Worm (Caenorhabditis elegans) whole organism, L4 larva: ENCODE measurements around the gene T03F7.6.

Source experiments
- T26A8.4 ChIP-seq: fragments of 200-800 bp; sonication (Bioruptor generic); IDR thresholded peaks from 2 replicates; pipeline ENCODE4 v1.3.6; 2022; ENCODE audit warnings: missing genetic modification characterization, missing compliant biosample characterization
- Y105C5A.15 ChIP-seq: fragments of 200-800 bp; sonication (Bioruptor generic); IDR thresholded peaks from 2 replicates; pipeline ENCODE4 v1.3.6; 2022; ENCODE audit warnings: missing genetic modification characterization, missing compliant biosample characterization
- mdl-1 ChIP-seq, 2 experiments: fragments of 150-350 bp in 1 of 2; sonication (generic microtip) in 1 of 2; optimal IDR thresholded peaks; 2 replicates each; lab custom pipeline; 2014 to 2017; ENCODE audit warnings: missing biosample characterization in 2 of 2, missing genetic modification characterization in 2 of 2
- saeg-2 ChIP-seq: fragments of 200-800 bp; sonication (Bioruptor generic); IDR thresholded peaks from 2 replicates; pipeline ENCODE4 v1.3.6; 2022; ENCODE audit warnings: missing genetic modification reagents, missing genetic modification characterization, missing compliant biosample characterization
- unc-62 ChIP-seq, 3 experiments: fragments of 150-350 bp in 1 of 3; sonication (generic microtip); optimal IDR thresholded peaks in 2 of 3; peaks in 1 of 3; 1 replicate in 1 of 3; 2 replicates in 2 of 3; lab custom pipeline; 2014 to 2017; ENCODE audit warnings: missing biosample characterization in 3 of 3, missing genetic modification characterization in 3 of 3, missing genetic modification reagents in 3 of 3, missing genotype in 1 of 3
- zip-2 ChIP-seq: fragments of 150-350 bp; optimal IDR thresholded peaks from 2 replicates; lab custom pipeline; 2014; ENCODE audit warnings: missing biosample characterization, missing genetic modification characterization

The T03F7.6 gene

DNA sequence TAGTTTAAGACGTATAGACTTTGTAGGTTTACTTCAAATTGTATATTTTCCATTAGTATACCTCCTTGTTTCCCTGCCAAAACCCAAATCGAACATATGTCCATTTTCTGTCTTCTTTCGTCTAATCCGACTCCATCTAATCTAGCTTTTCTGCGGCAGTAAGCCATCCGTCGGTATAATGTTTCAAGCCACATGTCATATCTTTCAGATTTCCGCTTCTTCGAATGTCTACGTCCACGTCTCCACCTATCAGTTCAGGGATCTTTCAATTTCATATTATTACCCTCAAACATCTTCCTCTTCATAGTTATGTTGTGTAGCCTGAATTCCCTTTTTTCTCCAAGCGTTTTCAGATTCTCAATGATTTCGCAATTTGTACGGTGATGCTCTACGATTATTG is 49.6 kb downstream of the T03F7.6 start:
- TF ChIP-seq Y105C5A.15 (no peak), T26A8.4 (GFP tag; lab: Robert Waterston, UW) (peak; percentile 54; the same call in 1 of the 2 replicates), saeg-2 (no peak), unc-62 (GFP tag; optimal IDR thresholded peaks at IDR 0.05 in 1 of 2; lab: Kevin White, UChicago) (peak in 1 of 2 experiments; percentile 65), unc-62 (tag; optimal IDR thresholded peaks at IDR 0.05; lab: Kevin White, UChicago) (no peak), zip-2 (tag; lab: Kevin White, UChicago) (peak; percentile 4)

DNA sequence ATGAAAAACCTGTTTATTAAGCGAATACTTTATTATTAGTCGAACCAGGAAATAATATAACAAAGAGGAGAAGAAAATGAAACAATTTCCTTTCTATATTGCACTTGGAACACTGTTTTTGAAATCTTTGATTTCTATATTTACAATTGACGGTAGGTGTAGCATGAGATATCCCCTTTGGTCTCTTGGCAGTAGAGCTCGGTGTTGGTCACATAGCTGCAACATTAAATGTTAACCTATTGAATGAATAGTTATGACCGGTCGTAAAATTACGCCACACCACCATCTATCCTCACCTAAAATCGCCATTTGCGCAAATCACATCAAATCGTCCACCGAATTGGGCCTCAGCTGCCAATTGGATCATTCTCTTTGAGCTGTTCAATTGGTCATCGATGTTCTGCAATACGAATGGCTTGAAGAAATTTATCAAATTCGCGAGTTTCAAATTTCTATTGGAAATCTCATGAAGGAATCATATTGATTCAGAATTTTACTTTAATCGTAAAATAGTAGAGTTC is 50.4 kb downstream of the T03F7.6 start:
- TF ChIP-seq unc-62 (GFP tag; optimal IDR thresholded peaks at IDR 0.05 in 1 of 2; lab: Kevin White, UChicago) (peak in 1 of 2 experiments; percentile 74), unc-62 (tag; optimal IDR thresholded peaks at IDR 0.05; lab: Kevin White, UChicago) (no peak), mdl-1 (tag; optimal IDR thresholded peaks at IDR 0.05; lab: Kevin White, UChicago) (no peak)
